Fruit fly (Drosophila melanogaster) whole organism, prepupa: ENCODE data around the gene COX5B.

Experiments
- CG4318 ChIP-seq: fragments of 200-800 bp; sonication (Bioruptor generic); optimal IDR thresholded peaks from 3 replicates; lab custom pipeline; 2017; ENCODE audit warnings: missing biosample characterization, mild to moderate bottlenecking, missing genetic modification characterization
- CG6792 ChIP-seq: fragments of 200-800 bp; sonication (Bioruptor generic); optimal IDR thresholded peaks from 3 replicates; lab custom pipeline; 2016; ENCODE audit warnings: missing biosample characterization, missing genetic modification characterization
- CG9139 ChIP-seq: fragments of 200-800 bp; sonication (Bioruptor generic); optimal IDR thresholded peaks from 3 replicates; lab custom pipeline; 2017; ENCODE audit warnings: missing biosample characterization, mild to moderate bottlenecking, missing genetic modification characterization
- Eip78C ChIP-seq: fragments of 200-800 bp; sonication (Bioruptor generic); peaks from one replicate; lab custom pipeline; 2016; ENCODE audit warnings: missing biosample characterization, missing genetic modification characterization
- Lpt ChIP-seq: fragments of 200-800 bp; sonication (Bioruptor generic); optimal IDR thresholded peaks from 3 replicates; lab custom pipeline; 2016; ENCODE audit warnings: missing biosample characterization, missing genetic modification characterization
- acj6 ChIP-seq: fragments of 200-800 bp; sonication (Bioruptor generic); optimal IDR thresholded peaks from 3 replicates; lab custom pipeline; 2016; ENCODE audit warnings: missing biosample characterization, missing genetic modification characterization
- dac ChIP-seq: fragments of 200-800 bp; sonication (Bioruptor generic); optimal IDR thresholded peaks from 2 replicates; lab custom pipeline; 2017; ENCODE audit warnings: missing biosample characterization, mild to moderate bottlenecking, missing genetic modification characterization
- spab ChIP-seq: fragments of 200-800 bp; sonication (Bioruptor generic); optimal IDR thresholded peaks from 2 replicates; lab custom pipeline; 2017; ENCODE audit warnings: missing biosample characterization, mild to moderate bottlenecking, missing genetic modification characterization, missing genetic modification reagents
- ss ChIP-seq, 2 experiments: fragments of 200-800 bp; sonication (Bioruptor generic); optimal IDR thresholded peaks; 2 replicates in 1 of 2; 3 replicates in 1 of 2; lab custom pipeline; 2017 to 2018; ENCODE audit warnings: mild to moderate bottlenecking in 2 of 2, missing biosample characterization in 2 of 2, missing genetic modification characterization in 2 of 2, moderate library complexity in 1 of 2

DNA sequence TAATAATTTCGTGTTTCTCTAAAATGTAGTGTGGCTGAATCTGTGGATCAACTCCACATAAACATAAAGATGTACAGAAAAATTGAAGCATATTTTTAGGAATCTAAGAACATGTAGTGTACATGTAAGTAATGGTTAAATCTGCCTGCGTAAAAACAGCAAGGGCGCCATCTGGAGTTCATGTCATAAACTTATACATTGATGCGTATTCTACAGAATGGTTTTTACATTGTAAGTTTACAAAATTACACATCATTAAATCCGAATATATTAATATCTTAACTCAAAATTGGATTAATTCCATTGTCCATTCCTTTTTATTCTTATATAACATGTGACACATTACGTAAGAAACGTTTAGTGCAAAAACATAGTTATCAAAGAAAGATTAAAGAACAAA lies 30.6 kb upstream of the COX5B start:
- TF ChIP-seq spab (no peak), Lpt (no peak), acj6 (GFP tag; lab: Kevin White, UChicago) (no peak), Eip78C (peak; percentile 38), ss (GFP tag; optimal IDR thresholded peaks at IDR 0.05; lab: Kevin White, UChicago) (no peak), CG4318 (GFP tag; lab: Kevin White, UChicago) (no peak), CG6792 (GFP tag; lab: Kevin White, UChicago) (no peak), CG9139 (no peak), dac (GFP tag; lab: Kevin White, UChicago) (no peak)
